Worm (Caenorhabditis elegans) whole organism, late embryonic: ENCODE measurements around the gene Y102E9.5.

Experiments
- C08G9.2 ChIP-seq: sonication (generic microtip); optimal IDR thresholded peaks from 2 replicates; lab custom pipeline; 2016; ENCODE audit warnings: mild to moderate bottlenecking, missing genetic modification characterization, moderate library complexity, missing compliant biosample characterization
- C38D4.7 ChIP-seq: fragments of 200-800 bp; sonication (Bioruptor generic); optimal IDR thresholded peaks from 2 replicates; lab custom pipeline; 2018; ENCODE audit warnings: mild to moderate bottlenecking, missing genetic modification characterization, moderate library complexity, missing compliant biosample characterization
- K02D7.2 ChIP-seq: sonication (generic microtip); optimal IDR thresholded peaks from 2 replicates; lab custom pipeline; 2017; ENCODE audit warnings: mild to moderate bottlenecking, missing genetic modification characterization, missing compliant biosample characterization
- K09A11.1 ChIP-seq: sonication (generic microtip); optimal IDR thresholded peaks from 2 replicates; lab custom pipeline; 2017; ENCODE audit warnings: antibody characterized with exemption, mild to moderate bottlenecking, missing genetic modification characterization, missing compliant biosample characterization; ENCODE audit not compliant: insufficient read depth
- Y22D7AL.16 ChIP-seq: sonication (generic microtip); optimal IDR thresholded peaks from 2 replicates; lab custom pipeline; 2016; ENCODE audit warnings: missing genetic modification characterization, missing compliant biosample characterization
- ama-1 ChIP-seq: fragments of 150-350 bp; optimal IDR thresholded peaks from 2 replicates; lab custom pipeline; 2014
- ceh-14 ChIP-seq: sonication (generic microtip); optimal IDR thresholded peaks from 2 replicates; lab custom pipeline; 2016; ENCODE audit warnings: missing genotype, missing genetic modification characterization, missing compliant biosample characterization
- ceh-31 ChIP-seq: sonication (generic microtip); optimal IDR thresholded peaks from 2 replicates; lab custom pipeline; 2016; ENCODE audit warnings: missing genetic modification characterization, missing compliant biosample characterization
- ceh-45 ChIP-seq: fragments of 200-800 bp; sonication (Bioruptor generic); IDR thresholded peaks from 2 replicates; pipeline ENCODE4 v1.3.6; 2022; ENCODE audit warnings: missing genetic modification reagents, missing genetic modification characterization, missing compliant biosample characterization
- ceh-6 ChIP-seq: fragments of 200-800 bp; sonication (Bioruptor generic); optimal IDR thresholded peaks from 2 replicates; lab custom pipeline; 2018; ENCODE audit warnings: mild to moderate bottlenecking, missing genetic modification characterization, missing compliant biosample characterization
- ceh-9 ChIP-seq: sonication (generic microtip); optimal IDR thresholded peaks from 2 replicates; lab custom pipeline; 2016; ENCODE audit warnings: mild to moderate bottlenecking, missing genetic modification characterization, inconsistent platforms, missing compliant biosample characterization
- dmd-4 ChIP-seq: sonication (generic microtip); optimal IDR thresholded peaks from 2 replicates; lab custom pipeline; 2016; ENCODE audit warnings: borderline replicate concordance, missing genetic modification characterization, missing compliant biosample characterization
- elt-2 ChIP-seq: sonication (generic microtip); optimal IDR thresholded peaks from 2 replicates; lab custom pipeline; 2016; ENCODE audit warnings: missing genetic modification reagents, missing genetic modification characterization, missing compliant biosample characterization
- elt-4 ChIP-seq: sonication (generic microtip); optimal IDR thresholded peaks from 2 replicates; lab custom pipeline; 2016; ENCODE audit warnings: missing genetic modification characterization, missing compliant biosample characterization
- fax-1 ChIP-seq: sonication (generic microtip); optimal IDR thresholded peaks from 2 replicates; lab custom pipeline; 2016; ENCODE audit warnings: missing genotype, missing genetic modification characterization, missing compliant biosample characterization
- fkh-6 ChIP-seq: sonication (generic microtip); optimal IDR thresholded peaks from 2 replicates; lab custom pipeline; 2016; ENCODE audit warnings: missing genetic modification characterization, missing compliant biosample characterization
- hlh-13 ChIP-seq: fragments of 200-800 bp; sonication (Bioruptor generic); optimal IDR thresholded peaks from 2 replicates; lab custom pipeline; 2018; ENCODE audit warnings: mild to moderate bottlenecking, missing genetic modification characterization, missing compliant biosample characterization
- hlh-30 ChIP-seq: sonication (generic microtip); optimal IDR thresholded peaks from 2 replicates; lab custom pipeline; 2017; ENCODE audit warnings: antibody characterized with exemption, missing genetic modification characterization, missing compliant biosample characterization; ENCODE audit not compliant: insufficient read depth
- hlh-8 ChIP-seq: sonication (generic microtip); optimal IDR thresholded peaks from 2 replicates; lab custom pipeline; 2016; ENCODE audit warnings: missing genotype, missing genetic modification characterization, missing compliant biosample characterization
- mec-3 ChIP-seq: sonication (generic microtip); optimal IDR thresholded peaks from 2 replicates; lab custom pipeline; 2016; ENCODE audit warnings: borderline replicate concordance, missing genetic modification characterization, missing compliant biosample characterization
- nfya-1 ChIP-seq: sonication (generic microtip); optimal IDR thresholded peaks from 2 replicates; lab custom pipeline; 2017; ENCODE audit warnings: missing genetic modification characterization, mild to moderate bottlenecking, missing compliant biosample characterization, antibody characterized with exemption, moderate library complexity
- pag-3 ChIP-seq: sonication (generic microtip); optimal IDR thresholded peaks from 2 replicates; lab custom pipeline; 2016; ENCODE audit warnings: missing compliant biosample characterization, missing genetic modification characterization, borderline replicate concordance
- pha-2 ChIP-seq: sonication (generic microtip); optimal IDR thresholded peaks from 2 replicates; lab custom pipeline; 2017; ENCODE audit warnings: mild to moderate bottlenecking, missing genetic modification characterization, missing compliant biosample characterization
- pha-4 ChIP-seq: fragments of 150-350 bp; optimal IDR thresholded peaks from 2 replicates; lab custom pipeline; 2018; ENCODE audit warnings: missing biosample characterization, missing genetic modification reagents, missing genetic modification characterization
- ref-2 ChIP-seq: sonication (generic microtip); optimal IDR thresholded peaks from 2 replicates; lab custom pipeline; 2016; ENCODE audit warnings: missing genetic modification characterization, missing compliant biosample characterization
- rnt-1 ChIP-seq: sonication (generic microtip); optimal IDR thresholded peaks from 2 replicates; lab custom pipeline; 2016; ENCODE audit warnings: missing genetic modification characterization, missing compliant biosample characterization
- sox-2 ChIP-seq: fragments of 200-800 bp; sonication (Bioruptor generic); IDR thresholded peaks from 2 replicates; pipeline ENCODE4 v1.3.6; 2022; ENCODE audit warnings: missing genetic modification reagents, missing genetic modification characterization, missing compliant biosample characterization
- sox-4 ChIP-seq: sonication (generic microtip); optimal IDR thresholded peaks from 2 replicates; lab custom pipeline; 2017; ENCODE audit warnings: mild to moderate bottlenecking, missing genetic modification characterization, inconsistent platforms, missing compliant biosample characterization
- tbx-2 ChIP-seq: sonication (generic microtip); optimal IDR thresholded peaks from 2 replicates; lab custom pipeline; 2016; ENCODE audit warnings: missing genetic modification characterization, missing compliant biosample characterization
- tbx-7 ChIP-seq: sonication (generic microtip); optimal IDR thresholded peaks from 2 replicates; lab custom pipeline; 2016; ENCODE audit warnings: missing genotype, missing genetic modification characterization, missing compliant biosample characterization
- ttx-3 ChIP-seq: sonication (generic microtip); optimal IDR thresholded peaks from 2 replicates; lab custom pipeline; 2016; ENCODE audit warnings: missing genetic modification reagents, missing genetic modification characterization, missing compliant biosample characterization
- unc-42 ChIP-seq: sonication (generic microtip); optimal IDR thresholded peaks from 2 replicates; lab custom pipeline; 2016; ENCODE audit warnings: missing genotype, missing genetic modification characterization, missing compliant biosample characterization
- unc-86 ChIP-seq: sonication (generic microtip); optimal IDR thresholded peaks from 2 replicates; lab custom pipeline; 2016; ENCODE audit warnings: missing genetic modification characterization, missing compliant biosample characterization
- zip-5 ChIP-seq: sonication (generic microtip); optimal IDR thresholded peaks from 2 replicates; lab custom pipeline; 2016; ENCODE audit warnings: missing genetic modification characterization, missing compliant biosample characterization
- ztf-16 ChIP-seq: sonication (generic microtip); optimal IDR thresholded peaks from 2 replicates; lab custom pipeline; 2017; ENCODE audit warnings: missing genetic modification characterization, missing compliant biosample characterization

Y102E9.5 gene

ce11 chrIII:6711590-6711989 is 18.5 kb downstream of the Y102E9.5 start, which contains the start of gene F37A4.5:
Gene F37A4.5 (plus strand): TSS chrIII:6711890.
- TF ChIP-seq dmd-4 = no peak
- TF ChIP-seq ceh-6 (GFP tag; lab: Kevin White, UChicago) = no peak
- TF ChIP-seq elt-4 (tag; lab: Kevin White, UChicago) = no peak
- no peak for TF ChIP-seq K02D7.2 (tag; lab: Kevin White, UChicago)
- TF ChIP-seq ceh-31 (tag; lab: Kevin White, UChicago) = no peak
- no peak for TF ChIP-seq pha-4 (tag; lab: Kevin White, UChicago)
- no peak for TF ChIP-seq elt-2 (tag; lab: Kevin White, UChicago)
- no peak for TF ChIP-seq fax-1
- TF ChIP-seq hlh-13 = no peak
- TF ChIP-seq K09A11.1 (tag; lab: Kevin White, UChicago) = no peak
- TF ChIP-seq ref-2 (tag; lab: Kevin White, UChicago) = no peak

DNA sequence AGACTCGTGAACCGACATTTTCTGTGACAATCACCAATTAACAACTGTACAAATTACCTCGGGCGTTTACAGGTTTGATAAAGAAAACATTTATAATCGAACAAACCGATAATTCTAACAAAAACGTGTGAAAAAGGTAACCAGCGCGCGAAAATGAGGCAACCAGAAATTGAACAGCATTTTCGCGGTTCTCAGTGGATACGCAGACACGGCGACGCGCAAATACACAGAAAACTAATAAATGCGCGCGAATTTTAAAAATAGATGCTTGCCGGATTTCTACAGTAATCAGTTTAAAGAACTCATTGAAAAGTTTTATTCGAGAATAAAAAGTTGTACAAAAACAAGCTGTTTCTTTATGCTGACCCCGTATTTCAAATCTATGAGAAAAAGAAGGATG is 20.1 kb downstream of the Y102E9.5 start, which contains the start of gene isw-1:
Gene isw-1, minus strand, starts transcription at position 118 of the 400 bp plus-strand sequence.
- TF ChIP-seq nfya-1 (tag; lab: Kevin White, UChicago) = peak; percentile 10
- no peak for TF ChIP-seq C08G9.2
- peak; percentile 8 for TF ChIP-seq tbx-2 (tag; lab: Kevin White, UChicago)
- no peak for TF ChIP-seq unc-86 (tag; lab: Kevin White, UChicago)
- peak; percentile 55 for TF ChIP-seq ref-2 (tag; lab: Kevin White, UChicago)
- TF ChIP-seq ceh-45 (GFP tag; lab: Robert Waterston, UW) = no peak
- no peak for TF ChIP-seq ztf-16
- no peak for TF ChIP-seq C38D4.7 (GFP tag; lab: Kevin White, UChicago)
- no peak for TF ChIP-seq Y22D7AL.16 (tag; lab: Kevin White, UChicago)
- no peak for TF ChIP-seq elt-2 (tag; lab: Kevin White, UChicago)
- no peak for TF ChIP-seq sox-2 (GFP tag; lab: Robert Waterston, UW)
- no peak for TF ChIP-seq ceh-9
- TF ChIP-seq dmd-4 = no peak
- peak; percentile 29 for TF ChIP-seq ceh-31 (tag; lab: Kevin White, UChicago)
- TF ChIP-seq K02D7.2 (tag; lab: Kevin White, UChicago) = no peak
- TF ChIP-seq hlh-13 = no peak
- no peak for TF ChIP-seq ceh-14 (tag; lab: Kevin White, UChicago)
- no peak for TF ChIP-seq unc-42 (tag; lab: Kevin White, UChicago)
- no peak for TF ChIP-seq zip-5 (tag; lab: Kevin White, UChicago)
- no peak for TF ChIP-seq fkh-6 (tag; lab: Kevin White, UChicago)
- TF ChIP-seq hlh-30 (tag; lab: Kevin White, UChicago) = no peak

DNA sequence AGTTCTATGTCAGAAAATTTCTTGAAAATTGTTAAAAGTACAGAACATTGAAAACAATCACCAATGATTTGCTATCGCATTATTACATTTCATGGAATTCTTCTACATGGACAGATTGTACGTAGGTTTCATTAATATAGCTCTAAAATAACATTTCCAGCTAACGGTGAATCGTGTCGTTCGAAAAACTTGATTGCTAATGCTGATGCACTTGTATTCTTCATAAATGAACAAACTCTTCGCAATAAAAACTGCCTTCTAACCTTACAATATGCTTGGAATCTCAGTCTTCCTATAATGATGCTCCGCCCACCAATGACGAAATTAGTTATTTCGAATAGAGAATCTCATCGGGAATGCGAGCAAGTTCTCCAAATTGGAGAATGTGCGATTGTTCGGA is 24.6 kb downstream of the Y102E9.5 start, which contains the start of gene F37A4.6:
Gene F37A4.6, plus strand, starts transcription at position 301 of the 400 bp plus-strand sequence.
- TF ChIP-seq ttx-3 (tag; lab: Kevin White, UChicago) (no peak), pag-3 (no peak), rnt-1 (no peak), unc-86 (tag; lab: Kevin White, UChicago) (no peak), mec-3 (no peak), ztf-16 (no peak), pha-2 (tag; lab: Kevin White, UChicago) (no peak), hlh-8 (no peak), ceh-14 (tag; lab: Kevin White, UChicago) (no peak), sox-4 (tag; lab: Kevin White, UChicago) (no peak), fax-1 (no peak), tbx-7 (tag; lab: Kevin White, UChicago) (no peak)

ce11 chrIII:6695189-6695588 is 34.9 kb downstream of the Y102E9.5 start:
- TF ChIP-seq ama-1 (lab: Kevin White, UChicago) (no peak), nfya-1 (tag; lab: Kevin White, UChicago) (peak; percentile 12), C08G9.2 (peak; percentile 4), ceh-31 (tag; lab: Kevin White, UChicago) (peak; percentile 54)
